Worm (Caenorhabditis elegans): Measurements from ENCODE around the gene lir-2.

lir-2 gene

ce11 chrII:7635296-7635695 is 31.8 kb upstream of the lir-2 start:
- TF ChIP-seq ceh-82 (tag; optimal IDR thresholded peaks at IDR 0.05), result no peak
- TF ChIP-seq lin-35 (GFP tag; optimal IDR thresholded peaks at IDR 0.05), result peak in 1 of 2 experiments; percentile 4
- TF ChIP-seq aha-1 (tag; optimal IDR thresholded peaks at IDR 0.05), result no peak
- peak; percentile 4 for TF ChIP-seq lin-14 (GFP tag; optimal IDR thresholded peaks at IDR 0.05)

ce11 chrII:7636941-7637340 is 30.1 kb upstream of the lir-2 start:
- TF ChIP-seq snu-23 (GFP tag; optimal IDR thresholded peaks at IDR 0.05), result no peak
- no peak for TF ChIP-seq ztf-11 (tag; optimal IDR thresholded peaks at IDR 0.05)
- TF ChIP-seq nhr-71 (tag; optimal IDR thresholded peaks at IDR 0.05), result no peak
- TF ChIP-seq dsc-1 (tag; optimal IDR thresholded peaks at IDR 0.05), result peak; percentile 61
- TF ChIP-seq pag-3 (tag; optimal IDR thresholded peaks at IDR 0.05; ENCODE audit: borderline replicate concordance, insufficient read depth), result no peak
- no peak for TF ChIP-seq xbp-1 (tag; optimal IDR thresholded peaks at IDR 0.05)

ce11 chrII:7639036-7639435 is 28.0 kb upstream of the lir-2 start:
- TF ChIP-seq dsc-1 (tag; optimal IDR thresholded peaks at IDR 0.05) (no peak), elt-2 (tag; optimal IDR thresholded peaks at IDR 0.05) (peak; percentile 40)

- no peak for TF ChIP-seq unc-98 (GFP tag; IDR thresholded peaks at IDR 0.05)
- no peak for TF ChIP-seq unc-62 (GFP tag; optimal IDR thresholded peaks at IDR 0.05)
- no peak for TF ChIP-seq nhr-85 (tag)
- no peak for TF ChIP-seq grh-1 (GFP tag; IDR thresholded peaks at IDR 0.05)
- no peak; the same call in 1 of the 2 replicates for TF ChIP-seq nhr-19 (GFP tag; conservative IDR thresholded peaks at IDR 0.05)
- peak; percentile 38 for TF ChIP-seq dsc-1 (tag; optimal IDR thresholded peaks at IDR 0.05)
- TF ChIP-seq mep-1 (tag; optimal IDR thresholded peaks at IDR 0.05), result peak; percentile 18
- peak; percentile 39 for TF ChIP-seq fkh-8 (tag; optimal IDR thresholded peaks at IDR 0.05)
- no peak for TF ChIP-seq xbp-1 (tag; optimal IDR thresholded peaks at IDR 0.05)
- TF ChIP-seq isw-1 (GFP tag; IDR thresholded peaks at IDR 0.05), result no peak
- TF ChIP-seq lin-15B (tag; optimal IDR thresholded peaks at IDR 0.05), result no peak
- TF ChIP-seq lin-13 (GFP tag; optimal IDR thresholded peaks at IDR 0.05), result no peak
- TF ChIP-seq F16B12.6 (tag; optimal IDR thresholded peaks at IDR 0.05), result no peak
- peak; percentile 24 to 51 for TF ChIP-seq lsy-2 (tag; optimal IDR thresholded peaks at IDR 0.05)
- no peak for TF ChIP-seq mef-2 (tag; optimal IDR thresholded peaks at IDR 0.05)
- TF ChIP-seq C34B4.2 (tag; optimal IDR thresholded peaks at IDR 0.05), result no peak
- no peak for TF ChIP-seq unc-130 (tag; optimal IDR thresholded peaks at IDR 0.05)
- TF ChIP-seq snpc-4 (tag; optimal IDR thresholded peaks at IDR 0.05), result no peak
- no peak for TF ChIP-seq hlh-17 (GFP tag; optimal IDR thresholded peaks at IDR 0.05; ENCODE audit: borderline replicate concordance)
- TF ChIP-seq unc-86 (tag; optimal IDR thresholded peaks at IDR 0.05), result no peak
- no peak for TF ChIP-seq ceh-8 (GFP tag; optimal IDR thresholded peaks at IDR 0.05)
- no peak for TF ChIP-seq tbx-2 (tag; optimal IDR thresholded peaks at IDR 0.05)
- no peak for TF ChIP-seq hlh-4 (tag; optimal IDR thresholded peaks at IDR 0.05)
- no peak for TF ChIP-seq ces-1 (GFP tag; optimal IDR thresholded peaks at IDR 0.05)
- TF ChIP-seq elt-3 (tag; optimal IDR thresholded peaks at IDR 0.05), result no peak
- TF ChIP-seq egl-27 (tag; optimal IDR thresholded peaks at IDR 0.05), result no peak
- TF ChIP-seq aly-2 (tag; optimal IDR thresholded peaks at IDR 0.05), result no peak
- no peak for TF ChIP-seq nhr-76 (tag; optimal IDR thresholded peaks at IDR 0.05)
- no peak for TF ChIP-seq efl-3 (GFP tag; optimal IDR thresholded peaks at IDR 0.05)
- no peak for TF ChIP-seq mab-9 (GFP tag; IDR thresholded peaks at IDR 0.05)
- TF ChIP-seq zag-1 (tag; optimal IDR thresholded peaks at IDR 0.05), result no peak
- TF ChIP-seq swsn-7 (tag; optimal IDR thresholded peaks at IDR 0.05), result peak; percentile 35
- no peak for TF ChIP-seq C04F5.9 (tag; optimal IDR thresholded peaks at IDR 0.05)
- no peak for TF ChIP-seq nhr-84 (tag; optimal IDR thresholded peaks at IDR 0.05)
- TF ChIP-seq nhr-11 (tag; optimal IDR thresholded peaks at IDR 0.05), result peak; percentile 13
- TF ChIP-seq unc-30 (tag; optimal IDR thresholded peaks at IDR 0.05), result no peak
- TF ChIP-seq elt-2 (tag; optimal IDR thresholded peaks at IDR 0.05), result no peak
- no peak for TF ChIP-seq nhr-77 (tag; optimal IDR thresholded peaks at IDR 0.05)
Observed at ce11 chrII:7640161-7640841, 26.8 kb upstream of the lir-2 start.
